Worm (Caenorhabditis elegans) whole organism, mixed stage, embryonic: ENCODE results near the gene C29E4.11.
"Not testable (repeated sequence)": the region's sequence is repeated elsewhere in the genome, so short reads cannot be mapped to it uniquely, and the experiment has no call there.

Experiments
- M03D4.4 ChIP-seq: sonication (generic microtip); optimal IDR thresholded peaks from 2 replicates; lab custom pipeline; 2017; ENCODE audit warnings: mild to moderate bottlenecking, missing genetic modification characterization, missing compliant biosample characterization
- bed-3 ChIP-seq: fragments of 200-800 bp; sonication (Bioruptor generic); optimal IDR thresholded peaks from 3 replicates; lab custom pipeline; 2018; ENCODE audit warnings: mild to moderate bottlenecking, missing genetic modification characterization, moderate library complexity, missing compliant biosample characterization
- blmp-1 ChIP-seq: fragments of 150-350 bp; optimal IDR thresholded peaks from 2 replicates; lab custom pipeline; 2014; ENCODE audit warnings: missing biosample characterization, missing genetic modification characterization
- ceh-39 ChIP-seq: fragments of 150-350 bp; optimal IDR thresholded peaks from 2 replicates; lab custom pipeline; 2014; ENCODE audit warnings: missing biosample characterization, missing genetic modification characterization
- ceh-83 ChIP-seq: fragments of 200-800 bp; sonication (Bioruptor generic); optimal IDR thresholded peaks from 2 replicates; lab custom pipeline; 2018; ENCODE audit warnings: mild to moderate bottlenecking, missing genetic modification characterization, missing compliant biosample characterization
- cnd-1 ChIP-seq: fragments of 200-800 bp; sonication (Bioruptor generic); optimal IDR thresholded peaks from 2 replicates; lab custom pipeline; 2018; ENCODE audit warnings: mild to moderate bottlenecking, missing genetic modification characterization, missing compliant biosample characterization
- elt-1 ChIP-seq: sonication (generic microtip); optimal IDR thresholded peaks from 2 replicates; lab custom pipeline; 2017; ENCODE audit warnings: missing genetic modification characterization, mild to moderate bottlenecking, missing compliant biosample characterization, antibody characterized with exemption, moderate library complexity, borderline replicate concordance; ENCODE audit not compliant: insufficient read depth
- elt-3 ChIP-seq: fragments of 150-350 bp; optimal IDR thresholded peaks from 2 replicates; lab custom pipeline; 2014; ENCODE audit warnings: missing biosample characterization, missing genetic modification characterization
- flh-1 ChIP-seq: fragments of 200-800 bp; sonication (Bioruptor generic); optimal IDR thresholded peaks from 2 replicates; lab custom pipeline; 2018; ENCODE audit warnings: mild to moderate bottlenecking, missing genetic modification characterization, moderate library complexity, missing compliant biosample characterization
- ham-2 ChIP-seq: fragments of 200-800 bp; sonication (Bioruptor generic); optimal IDR thresholded peaks from 2 replicates; lab custom pipeline; 2018; ENCODE audit warnings: mild to moderate bottlenecking, missing genetic modification characterization, missing compliant biosample characterization
- hlh-1 ChIP-seq: fragments of 150-350 bp; optimal IDR thresholded peaks from 2 replicates; lab custom pipeline; 2014; ENCODE audit warnings: missing biosample characterization, missing genetic modification reagents, missing genetic modification characterization
- lin-13 ChIP-seq: fragments of 150-350 bp; optimal IDR thresholded peaks from 2 replicates; lab custom pipeline; 2014; ENCODE audit warnings: missing biosample characterization, missing genetic modification characterization
- lin-32 ChIP-seq: fragments of 200-800 bp; sonication (Bioruptor generic); optimal IDR thresholded peaks from 2 replicates; lab custom pipeline; 2018; ENCODE audit warnings: mild to moderate bottlenecking, missing genetic modification characterization, missing compliant biosample characterization
- mab-5 ChIP-seq: fragments of 150-350 bp; optimal IDR thresholded peaks from 2 replicates; lab custom pipeline; 2014; ENCODE audit warnings: missing biosample characterization, missing genetic modification characterization
- mep-1 ChIP-seq: fragments of 150-350 bp; optimal IDR thresholded peaks from 2 replicates; lab custom pipeline; 2017; ENCODE audit warnings: missing biosample characterization, missing genetic modification reagents, missing genetic modification characterization, inconsistent platforms
- nhr-12 ChIP-seq: fragments of 150-350 bp; optimal IDR thresholded peaks from 2 replicates; lab custom pipeline; 2014; ENCODE audit warnings: missing biosample characterization, missing genetic modification characterization
- nhr-2 ChIP-seq: fragments of 150-350 bp; optimal IDR thresholded peaks from 2 replicates; lab custom pipeline; 2014; ENCODE audit warnings: missing biosample characterization, missing genetic modification characterization
- nhr-237 ChIP-seq: fragments of 150-350 bp; optimal IDR thresholded peaks from 2 replicates; lab custom pipeline; 2014; ENCODE audit warnings: missing biosample characterization, missing genetic modification characterization
- nhr-28 ChIP-seq: fragments of 150-350 bp; optimal IDR thresholded peaks from 2 replicates; lab custom pipeline; 2014; ENCODE audit warnings: missing biosample characterization, missing genetic modification characterization
- nhr-76 ChIP-seq: sonication (generic microtip); optimal IDR thresholded peaks from 2 replicates; lab custom pipeline; 2017; ENCODE audit warnings: missing biosample characterization, missing genetic modification characterization
- pha-4 ChIP-seq: fragments of 150-350 bp; optimal IDR thresholded peaks from 2 replicates; lab custom pipeline; 2018; ENCODE audit warnings: missing biosample characterization, missing genetic modification reagents, missing genetic modification characterization
- sem-2 ChIP-seq: fragments of 200-800 bp; sonication (Bioruptor generic); optimal IDR thresholded peaks from 2 replicates; lab custom pipeline; 2018; ENCODE audit warnings: mild to moderate bottlenecking, missing genetic modification characterization, missing compliant biosample characterization
- snpc-4 ChIP-seq: fragments of 150-350 bp; optimal IDR thresholded peaks from 2 replicates; lab custom pipeline; 2014; ENCODE audit warnings: missing biosample characterization, missing genetic modification characterization
- tbx-8 ChIP-seq: fragments of 200-800 bp; sonication (Bioruptor generic); optimal IDR thresholded peaks from 2 replicates; lab custom pipeline; 2018; ENCODE audit warnings: mild to moderate bottlenecking, missing genetic modification characterization, moderate library complexity, missing compliant biosample characterization
- unc-39 ChIP-seq: fragments of 150-350 bp; optimal IDR thresholded peaks from 2 replicates; lab custom pipeline; 2014; ENCODE audit warnings: missing biosample characterization, missing genetic modification characterization
- unc-62 ChIP-seq: fragments of 150-350 bp; optimal IDR thresholded peaks from 2 replicates; lab custom pipeline; 2014; ENCODE audit warnings: missing biosample characterization, missing genetic modification reagents, missing genetic modification characterization
- zip-8 ChIP-seq: fragments of 150-350 bp; optimal IDR thresholded peaks from 2 replicates; lab custom pipeline; 2014; ENCODE audit warnings: missing biosample characterization, missing genetic modification characterization

The C29E4.11 gene

DNA sequence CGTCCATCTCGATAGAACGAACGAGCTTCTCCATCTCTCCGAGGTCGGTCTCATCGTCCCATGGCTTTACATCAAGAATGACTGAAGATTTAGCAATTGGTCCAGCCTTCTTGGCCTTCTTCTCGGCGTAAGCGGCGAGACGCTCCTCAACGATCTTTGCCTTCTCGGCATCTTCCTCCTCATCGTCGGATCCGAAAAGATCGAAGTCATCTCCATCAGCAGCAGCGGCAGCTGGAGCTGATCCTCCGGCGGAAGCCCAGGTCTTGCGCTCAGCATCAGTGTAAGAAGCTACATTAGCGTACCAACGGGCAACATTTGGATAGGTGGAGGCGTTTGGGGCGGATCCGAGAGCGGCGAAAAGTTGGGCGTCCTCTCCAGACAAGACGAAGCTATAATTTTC is 14.8 kb upstream of the C29E4.11 start:
- TF ChIP-seq nhr-237: no peak
- TF ChIP-seq nhr-12 (tag; lab: Kevin White, UChicago): no peak
- TF ChIP-seq ceh-39 (tag; lab: Kevin White, UChicago): no peak
- TF ChIP-seq nhr-76 (tag; lab: Kevin White, UChicago): no peak
- no peak for TF ChIP-seq sem-2 (GFP tag; lab: Kevin White, UChicago)
- no peak for TF ChIP-seq M03D4.4 (tag; lab: Kevin White, UChicago)
- no peak for TF ChIP-seq zip-8 (tag; lab: Kevin White, UChicago)
- TF ChIP-seq lin-32 (GFP tag; lab: Kevin White, UChicago): no peak
- no peak for TF ChIP-seq mep-1 (tag; lab: Kevin White, UChicago)
- TF ChIP-seq elt-1 (tag; lab: Kevin White, UChicago): no peak
- TF ChIP-seq cnd-1 (tag; lab: Kevin White, UChicago): no peak
- TF ChIP-seq blmp-1: no peak

ce11 chrIII:7972061-7972460 is 14.1 kb upstream of the C29E4.11 start, which contains the start of gene F54H12.5:
TSS of gene F54H12.5 (minus strand) at chrIII:7972161.
- TF ChIP-seq nhr-237 (no peak), ceh-39 (tag; lab: Kevin White, UChicago) (peak; percentile 27), hlh-1 (tag; lab: Kevin White, UChicago) (no peak), tbx-8 (no peak)
- TF ChIP-seq, all 35 proteins: peak for 1

- TF ChIP-seq sem-2 (GFP tag; lab: Kevin White, UChicago): no peak
- no peak for TF ChIP-seq unc-62 (GFP tag; lab: Kevin White, UChicago)
- TF ChIP-seq elt-1 (tag; lab: Kevin White, UChicago): no peak
- TF ChIP-seq bed-3 (GFP tag; lab: Kevin White, UChicago): no peak
- TF ChIP-seq elt-3 (tag; lab: Kevin White, UChicago): no peak
- TF ChIP-seq unc-39: no peak
- no peak for TF ChIP-seq flh-1 (GFP tag; lab: Kevin White, UChicago)
- TF ChIP-seq ceh-83 (GFP tag; lab: Kevin White, UChicago): no peak
- no peak for TF ChIP-seq snpc-4
- no peak for TF ChIP-seq tbx-8
- TF ChIP-seq mab-5: no peak
- no peak for TF ChIP-seq nhr-28 (tag; lab: Kevin White, UChicago)
- no peak for TF ChIP-seq pha-4
- TF ChIP-seq lin-13 (tag; lab: Kevin White, UChicago): no peak
- no peak for TF ChIP-seq cnd-1 (tag; lab: Kevin White, UChicago)
- no peak for TF ChIP-seq ham-2
Measured at ce11 chrIII:7969121-7969520, 11.2 kb upstream of the C29E4.11 start, which contains the start of the genes F54H12.8 and F54H12.7. TSS of gene F54H12.8 (minus strand) at chrIII:7969221. TSS of gene F54H12.7 (plus strand) at chrIII:7969349.

DNA sequence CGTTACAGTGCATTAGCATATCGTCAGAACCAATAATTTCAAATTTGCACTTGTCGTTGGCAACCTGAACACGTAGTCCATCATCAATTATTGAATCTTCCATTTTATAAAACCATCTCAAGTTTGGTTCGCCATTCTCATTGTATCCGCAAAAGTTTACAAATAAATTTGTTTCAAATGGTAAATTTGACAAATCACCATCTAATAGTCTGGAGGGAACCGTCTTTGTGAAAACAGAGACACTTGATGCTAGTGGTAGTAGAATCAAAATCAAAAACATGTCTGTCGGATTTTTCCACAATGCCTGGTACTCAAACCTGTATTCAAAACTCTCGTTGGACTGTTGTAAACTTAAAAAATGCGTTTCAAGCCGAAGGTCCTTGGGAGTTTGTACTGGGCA is 6.4 kb upstream of the C29E4.11 start, which contains the start of gene F54H12.2:
TSS of gene F54H12.2 (plus strand) at position 301 of the 400 bp plus-strand sequence.
- not testable (repeated sequence) for TF ChIP-seq hlh-1 (tag; lab: Kevin White, UChicago); nhr-2 (tag; lab: Kevin White, UChicago); blmp-1

- TF ChIP-seq mep-1 (tag; lab: Kevin White, UChicago); nhr-12 (tag; lab: Kevin White, UChicago); ham-2: not testable (repeated sequence)
Measured at ce11 chrIII:7962641-7963040, 4.7 kb upstream of the C29E4.11 start, which contains the start of gene F54H12.4. TSS of gene F54H12.4 (minus strand) at chrIII:7962741.

ce11 chrIII:7958922-7959609 is 1.2 kb upstream of the C29E4.11 start, which contains the start of gene F54H12.10:
TSS of gene F54H12.10 (minus strand) at chrIII:7958972.
- not testable (repeated sequence) for TF ChIP-seq nhr-28 (tag; lab: Kevin White, UChicago); sem-2 (GFP tag; lab: Kevin White, UChicago); cnd-1 (tag; lab: Kevin White, UChicago)
